Worm (Caenorhabditis elegans) whole organism, young adult: ENCODE measurements around the gene srx-16.

Experiments used
- ama-1 ChIP-seq, 3 experiments: fragments of 150-350 bp in 1 of 3; sonication (generic microtip) in 2 of 3; optimal IDR thresholded peaks; 2 replicates each; lab custom pipeline; 2014 to 2018; ENCODE audit warnings: missing biosample characterization in 2 of 3, missing genetic modification characterization in 2 of 3, missing genetic modification reagents in 2 of 3
- aptf-3 ChIP-seq: fragments of 200-800 bp; sonication (Bioruptor generic); IDR thresholded peaks from 2 replicates; pipeline ENCODE4 v1.3.6; 2022; ENCODE audit warnings: missing genetic modification characterization, missing compliant biosample characterization
- attf-6 ChIP-seq: fragments of 200-800 bp; sonication (Bioruptor generic); IDR thresholded peaks from 2 replicates; pipeline ENCODE4 v1.3.6; 2022; ENCODE audit warnings: missing genetic modification reagents, missing genetic modification characterization, missing compliant biosample characterization
- die-1 ChIP-seq: sonication (generic microtip); optimal IDR thresholded peaks from 2 replicates; lab custom pipeline; 2016; ENCODE audit warnings: missing genotype, mild to moderate bottlenecking, missing genetic modification characterization, missing compliant biosample characterization
- dox-1 ChIP-seq: fragments of 200-800 bp; sonication (Bioruptor generic); IDR thresholded peaks from 2 replicates; pipeline ENCODE4 v1.3.6; 2022; ENCODE audit warnings: missing genetic modification reagents, missing genetic modification characterization, missing compliant biosample characterization
- dpl-1 ChIP-seq: fragments of 150-350 bp; optimal IDR thresholded peaks from 2 replicates; lab custom pipeline; 2014; ENCODE audit warnings: missing biosample characterization, missing genetic modification reagents, missing genetic modification characterization
- egl-44 ChIP-seq: fragments of 200-800 bp; sonication (Bioruptor generic); IDR thresholded peaks from 2 replicates; pipeline ENCODE4 v1.3.6; 2022; ENCODE audit warnings: missing genetic modification reagents, missing genetic modification characterization, missing compliant biosample characterization
- ekl-4 ChIP-seq: fragments of 200-800 bp; sonication (Bioruptor generic); IDR thresholded peaks from 2 replicates; pipeline ENCODE4 v1.3.6; 2022; ENCODE audit warnings: missing genetic modification reagents, missing genetic modification characterization, missing compliant biosample characterization
- lsy-27 ChIP-seq: sonication (generic microtip); optimal IDR thresholded peaks from 2 replicates; lab custom pipeline; 2017; ENCODE audit warnings: missing genetic modification characterization, mild to moderate bottlenecking, missing compliant biosample characterization, antibody characterized with exemption, missing genotype, borderline replicate concordance; ENCODE audit not compliant: insufficient read depth
- xnd-1 ChIP-seq: sonication (generic microtip); optimal IDR thresholded peaks from 2 replicates; lab custom pipeline; 2016; ENCODE audit warnings: missing genotype, missing genetic modification reagents, missing genetic modification characterization, missing compliant biosample characterization
- zim-3 ChIP-seq: sonication (generic microtip); optimal IDR thresholded peaks from 2 replicates; lab custom pipeline; 2017; ENCODE audit warnings: mild to moderate bottlenecking, missing genetic modification characterization, moderate library complexity, missing compliant biosample characterization

- TF ChIP-seq zim-3 (tag; lab: Kevin White, UChicago) (no peak), xnd-1 (tag; lab: Kevin White, UChicago) (no peak), die-1 (tag; lab: Kevin White, UChicago) (no peak), dpl-1 (GFP tag; lab: Kevin White, UChicago) (no peak), ama-1 (optimal IDR thresholded peaks at IDR 0.05; lab: Kevin White, UChicago) (no peak), ama-1 (GFP tag; optimal IDR thresholded peaks at IDR 0.05; lab: Kevin White, UChicago) (no peak), lsy-27 (tag; lab: Kevin White, UChicago) (no peak), dox-1 (GFP tag; lab: Robert Waterston, UW) (no peak), aptf-3 (GFP tag; lab: Robert Waterston, UW) (no peak), egl-44 (GFP tag; lab: Robert Waterston, UW) (no peak), attf-6 (GFP tag; lab: Robert Waterston, UW) (no peak), ekl-4 (GFP tag; lab: Robert Waterston, UW) (no peak)
Measured at ce11 chrV:6987673-6988072, 11.5 kb downstream of the srx-16 start, which contains the start of gene nhr-139.
